Fruit fly (Drosophila melanogaster) whole organism, wandering third instar larva: ENCODE data around the gene psidin.
A peak's percentile ranks its signal among the peaks of the same experiment; 100 is the strongest.

Experiments used
- Abd-B ChIP-seq: fragments of >200 bp; optimal IDR thresholded peaks from 2 replicates; lab custom pipeline; 2017; ENCODE audit warnings: missing biosample characterization, missing genetic modification characterization
- CG32264 ChIP-seq: fragments of 200-800 bp; sonication (Bioruptor generic); optimal IDR thresholded peaks from 2 replicates; lab custom pipeline; 2016; ENCODE audit warnings: missing biosample characterization, missing genetic modification characterization
- CG9705 ChIP-seq: fragments of 200-800 bp; sonication (Bioruptor generic); optimal IDR thresholded peaks from 2 replicates; lab custom pipeline; 2018; ENCODE audit warnings: missing biosample characterization, mild to moderate bottlenecking, missing genetic modification characterization
- CrebA ChIP-seq: fragments of 200-800 bp; sonication (Bioruptor generic); optimal IDR thresholded peaks from 2 replicates; lab custom pipeline; 2016; ENCODE audit warnings: missing biosample characterization, mild to moderate bottlenecking, missing genetic modification characterization, borderline replicate concordance
- Dfd ChIP-seq: fragments of >200 bp; optimal IDR thresholded peaks from 2 replicates; lab custom pipeline; 2017; ENCODE audit warnings: missing biosample characterization, missing genetic modification characterization
- Dif ChIP-seq: fragments of 200-275, 200-300 bp; sonication (Bioruptor generic); optimal IDR thresholded peaks from 2 replicates; lab custom pipeline; 2018; ENCODE audit warnings: missing biosample characterization, missing genetic modification characterization; ENCODE audit not compliant: partially characterized antibody
- GATAd ChIP-seq: sonication (Bioruptor generic); optimal IDR thresholded peaks from 2 replicates; lab custom pipeline; 2016; ENCODE audit warnings: missing biosample characterization, missing genetic modification characterization
- HLH106 ChIP-seq: fragments of 200-800 bp; optimal IDR thresholded peaks from 3 replicates; lab custom pipeline; 2019; ENCODE audit warnings: missing biosample characterization, mild to moderate bottlenecking, missing genetic modification characterization, moderate library complexity
- Hnf4 ChIP-seq: fragments of 200-800 bp; sonication (Bioruptor generic); optimal IDR thresholded peaks from 2 replicates; lab custom pipeline; 2016; ENCODE audit warnings: missing biosample characterization, mild to moderate bottlenecking, missing genetic modification characterization
- Hr78 ChIP-seq: fragments of >200 bp; optimal IDR thresholded peaks from 2 replicates; lab custom pipeline; 2017; ENCODE audit warnings: missing biosample characterization, missing genetic modification characterization
- Hr83 ChIP-seq: fragments of 200-300 bp; sonication (Bioruptor generic); optimal IDR thresholded peaks from 2 replicates; lab custom pipeline; 2016; ENCODE audit warnings: missing biosample characterization, mild to moderate bottlenecking, missing genetic modification characterization, moderate library complexity; ENCODE audit not compliant: poor library complexity, severe bottlenecking
- Jra ChIP-seq: sonication (Bioruptor generic); optimal IDR thresholded peaks from 2 replicates; lab custom pipeline; 2016; ENCODE audit warnings: missing biosample characterization, missing genetic modification characterization
- Mio ChIP-seq: sonication (Bioruptor generic); optimal IDR thresholded peaks from 2 replicates; lab custom pipeline; 2016; ENCODE audit warnings: missing biosample characterization, missing genetic modification characterization
- Myc ChIP-seq: fragments of >200 bp; optimal IDR thresholded peaks from 2 replicates; lab custom pipeline; 2017
- N ChIP-seq: fragments of >200 bp; optimal IDR thresholded peaks from 2 replicates; lab custom pipeline; 2018; ENCODE audit warnings: missing biosample characterization, missing external identifiers, missing genetic modification characterization
- OdsH ChIP-seq: fragments of 200-800 bp; sonication (Bioruptor generic); optimal IDR thresholded peaks from 2 replicates; lab custom pipeline; 2016; ENCODE audit warnings: missing biosample characterization, mild to moderate bottlenecking, missing genetic modification characterization
- Rel ChIP-seq, 2 experiments: fragments of 200-800 bp; sonication (Bioruptor generic) in 1 of 2; optimal IDR thresholded peaks; 2 replicates in 1 of 2; 3 replicates in 1 of 2; lab custom pipeline; 2016 to 2019; ENCODE audit warnings: mild to moderate bottlenecking in 2 of 2, missing biosample characterization in 2 of 2, missing genetic modification characterization in 2 of 2, moderate library complexity in 1 of 2
- Sp1 ChIP-seq: fragments of 200-800 bp; sonication (Bioruptor generic); optimal IDR thresholded peaks from 3 replicates; lab custom pipeline; 2019; ENCODE audit warnings: missing biosample characterization, mild to moderate bottlenecking, missing genetic modification characterization, moderate library complexity
- Vsx2 ChIP-seq: fragments of 200-300, 225-300 bp; sonication (Bioruptor generic); optimal IDR thresholded peaks from 2 replicates; lab custom pipeline; 2018; ENCODE audit warnings: missing biosample characterization, missing genetic modification characterization; ENCODE audit not compliant: partially characterized antibody
- br ChIP-seq: fragments of 200-800 bp; sonication (Bioruptor generic); optimal IDR thresholded peaks from 2 replicates; lab custom pipeline; 2016; ENCODE audit warnings: missing biosample characterization, missing genetic modification characterization
- brk ChIP-seq: fragments of 200-800 bp; sonication (Bioruptor generic); optimal IDR thresholded peaks from 2 replicates; lab custom pipeline; 2016; ENCODE audit warnings: missing biosample characterization, mild to moderate bottlenecking, missing genetic modification characterization
- dl ChIP-seq, 2 experiments: fragments of 175-275, 200-275 bp in 1 of 2; fragments of 200-275 bp in 1 of 2; sonication (Bioruptor generic); optimal IDR thresholded peaks; lab custom pipeline; 2018; ENCODE audit warnings: mild to moderate bottlenecking in 2 of 2, missing biosample characterization in 2 of 2, missing genetic modification characterization in 2 of 2, moderate library complexity in 2 of 2; ENCODE audit not compliant: partially characterized antibody in 2 of 2, insufficient read depth in 1 of 2
- dmrt93B ChIP-seq: fragments of 200-800 bp; sonication (Bioruptor generic); optimal IDR thresholded peaks from 2 replicates; lab custom pipeline; 2018; ENCODE audit warnings: missing biosample characterization, mild to moderate bottlenecking, missing genetic modification characterization
- dsf ChIP-seq: sonication (Bioruptor generic); optimal IDR thresholded peaks from 2 replicates; lab custom pipeline; 2016; ENCODE audit warnings: missing biosample characterization, missing genetic modification characterization, borderline replicate concordance
- ey ChIP-seq: fragments of 200-800 bp; sonication (Bioruptor generic); optimal IDR thresholded peaks from 2 replicates; lab custom pipeline; 2016; ENCODE audit warnings: missing biosample characterization, missing genetic modification characterization
- foxo ChIP-seq, 2 experiments: fragments of 200-800 bp; sonication (Bioruptor generic); optimal IDR thresholded peaks; 2 replicates in 1 of 2; 3 replicates in 1 of 2; lab custom pipeline; 2016 to 2017; ENCODE audit warnings: missing biosample characterization in 2 of 2, missing genetic modification characterization in 2 of 2
- fru ChIP-seq: fragments of 200-800 bp; sonication (Bioruptor generic); optimal IDR thresholded peaks from 3 replicates; lab custom pipeline; 2016; ENCODE audit warnings: missing biosample characterization, mild to moderate bottlenecking, missing genetic modification characterization
- h ChIP-seq: fragments of 200-800 bp; sonication (Bioruptor generic); optimal IDR thresholded peaks from 3 replicates; lab custom pipeline; 2016; ENCODE audit warnings: missing biosample characterization, mild to moderate bottlenecking, missing genetic modification characterization
- jim ChIP-seq: fragments of 175-275, 200-325 bp; sonication (Bioruptor generic); optimal IDR thresholded peaks from 2 replicates; lab custom pipeline; 2016; ENCODE audit warnings: missing biosample characterization, mild to moderate bottlenecking, missing genetic modification characterization
- lola ChIP-seq: fragments of >200 bp; optimal IDR thresholded peaks from 2 replicates; lab custom pipeline; 2017; ENCODE audit warnings: missing biosample characterization, missing genetic modification characterization
- pan ChIP-seq: fragments of >200 bp; optimal IDR thresholded peaks from 2 replicates; lab custom pipeline; 2017
- psq ChIP-seq: fragments of 200-800 bp; sonication (Bioruptor generic); optimal IDR thresholded peaks from 3 replicates; lab custom pipeline; 2017; ENCODE audit warnings: missing biosample characterization, mild to moderate bottlenecking, missing genetic modification characterization, moderate library complexity
- rgr ChIP-seq: fragments of 200-800 bp; sonication (Bioruptor generic); optimal IDR thresholded peaks from 3 replicates; lab custom pipeline; 2016; ENCODE audit warnings: missing biosample characterization, mild to moderate bottlenecking, missing genetic modification characterization
- sage ChIP-seq: fragments of 200-800 bp; sonication (Bioruptor generic); optimal IDR thresholded peaks from 2 replicates; lab custom pipeline; 2016; ENCODE audit warnings: missing biosample characterization, mild to moderate bottlenecking, missing genetic modification characterization
- sv ChIP-seq: fragments of 200-800 bp; sonication (Bioruptor generic); optimal IDR thresholded peaks from 3 replicates; lab custom pipeline; 2016; ENCODE audit warnings: missing biosample characterization, missing genetic modification characterization
- tai ChIP-seq: sonication (Bioruptor generic); optimal IDR thresholded peaks from 2 replicates; lab custom pipeline; 2016; ENCODE audit warnings: missing biosample characterization, missing genetic modification characterization
- usp ChIP-seq: fragments of >200 bp; optimal IDR thresholded peaks from 2 replicates; lab custom pipeline; 2017; ENCODE audit warnings: missing biosample characterization, missing genetic modification characterization
- woc ChIP-seq: sonication (Bioruptor generic); optimal IDR thresholded peaks from 2 replicates; lab custom pipeline; 2016; ENCODE audit warnings: missing biosample characterization, mild to moderate bottlenecking, missing genetic modification characterization

The psidin gene

dm6 chr3R:20031764-20032079 lies 10.2 kb downstream of the psidin start, which contains the start of gene idc:
Gene idc, plus strand, starts transcription at chr3R:20031823.
- TF ChIP-seq fru (no peak), HLH106 (tag; lab: Kevin White, UChicago) (peak; percentile 18), Dfd (GFP tag; lab: Kevin White, UChicago) (no peak), dsf (GFP tag; lab: Kevin White, UChicago) (no peak)
- TF ChIP-seq, all 38 proteins: peak for 1

- TF ChIP-seq Hr78 (GFP tag; lab: Kevin White, UChicago), result no peak
- no peak for TF ChIP-seq brk
- no peak for TF ChIP-seq Hnf4 (GFP tag; lab: Kevin White, UChicago)
- peak; percentile 82 for TF ChIP-seq fru
- TF ChIP-seq dsf (GFP tag; lab: Kevin White, UChicago), result peak; percentile 21
- TF ChIP-seq lola (GFP tag; lab: Kevin White, UChicago), result no peak
- no peak for TF ChIP-seq CrebA
- no peak for TF ChIP-seq Vsx2
- peak; percentile 72 for TF ChIP-seq Jra (GFP tag; lab: Kevin White, UChicago)
- peak in 1 of 2 experiments; percentile 80 for TF ChIP-seq foxo (GFP tag; optimal IDR thresholded peaks at IDR 0.05; lab: Kevin White, UChicago)
- TF ChIP-seq woc (GFP tag; lab: Kevin White, UChicago), result peak; percentile 23
- TF ChIP-seq sv (GFP tag; lab: Kevin White, UChicago), result peak; percentile 83
- no peak for TF ChIP-seq Dfd (GFP tag; lab: Kevin White, UChicago)
- peak; percentile 58 for TF ChIP-seq Mio (GFP tag; lab: Kevin White, UChicago)
- TF ChIP-seq CG32264 (GFP tag; lab: Kevin White, UChicago), result no peak
- TF ChIP-seq Myc (lab: Kevin White, UChicago), result peak; percentile 4
- TF ChIP-seq pan, result no peak
- peak; percentile 81 for TF ChIP-seq HLH106 (tag; lab: Kevin White, UChicago)
- no peak for TF ChIP-seq jim (GFP tag; lab: Kevin White, UChicago)
- TF ChIP-seq usp (GFP tag; lab: Kevin White, UChicago), result no peak
- peak; percentile 84 for TF ChIP-seq OdsH (GFP tag; lab: Kevin White, UChicago)
- no peak for TF ChIP-seq dl (GFP tag; optimal IDR thresholded peaks at IDR 0.05; lab: Kevin White, UChicago; ENCODE audit: insufficient read depth in 1 of 2, partially characterized antibody in 2 of 2)
- peak; percentile 84 for TF ChIP-seq Sp1 (GFP tag; lab: Kevin White, UChicago)
- no peak for TF ChIP-seq tai (GFP tag; lab: Kevin White, UChicago)
- no peak for TF ChIP-seq Abd-B (GFP tag; lab: Kevin White, UChicago)
- TF ChIP-seq rgr, result peak; percentile 93
- TF ChIP-seq sage, result no peak
- no peak for TF ChIP-seq Dif (GFP tag; lab: Kevin White, UChicago)
- TF ChIP-seq GATAd, result no peak
- peak; percentile 59 for TF ChIP-seq psq
- no peak for TF ChIP-seq N (GFP tag; lab: Kevin White, UChicago)
- peak; percentile 95 for TF ChIP-seq Hr83
- peak; percentile 90 for TF ChIP-seq CG9705 (GFP tag; lab: Kevin White, UChicago)
- peak; percentile 57 for TF ChIP-seq ey (GFP tag; lab: Kevin White, UChicago)
- peak; percentile 88 for TF ChIP-seq dmrt93B (GFP tag; lab: Kevin White, UChicago)
- peak; percentile 79 for TF ChIP-seq br
- TF ChIP-seq h (GFP tag; lab: Kevin White, UChicago), result peak; percentile 87
- TF ChIP-seq Rel (GFP tag; optimal IDR thresholded peaks at IDR 0.05; lab: Kevin White, UChicago), result no peak
- TF ChIP-seq Rel (tag; optimal IDR thresholded peaks at IDR 0.05; lab: Kevin White, UChicago), result no peak
Measured at dm6 chr3R:20035887-20036286, 14.4 kb downstream of the psidin start, which contains the start of gene Regnase-1. Gene Regnase-1, minus strand, starts transcription at chr3R:20036056.

dm6 chr3R:20042457-20042856 lies 21.0 kb downstream of the psidin start, which contains the start of the genes CG33934 and Indy-2:
Gene CG33934, plus strand, starts transcription at chr3R:20042757.
Gene Indy-2, plus strand, starts transcription at chr3R:20042757.
- TF ChIP-seq Jra (GFP tag; lab: Kevin White, UChicago) (no peak), jim (GFP tag; lab: Kevin White, UChicago) (no peak), CG32264 (GFP tag; lab: Kevin White, UChicago) (no peak), woc (GFP tag; lab: Kevin White, UChicago) (no peak), rgr (no peak), Dfd (GFP tag; lab: Kevin White, UChicago) (no peak), usp (GFP tag; lab: Kevin White, UChicago) (no peak), Hnf4 (GFP tag; lab: Kevin White, UChicago) (no peak), OdsH (GFP tag; lab: Kevin White, UChicago) (no peak), tai (GFP tag; lab: Kevin White, UChicago) (no peak), ey (GFP tag; lab: Kevin White, UChicago) (no peak)
